Worm (Caenorhabditis elegans): ENCODE results near the gene fkh-4.

The fkh-4 gene

DNA sequence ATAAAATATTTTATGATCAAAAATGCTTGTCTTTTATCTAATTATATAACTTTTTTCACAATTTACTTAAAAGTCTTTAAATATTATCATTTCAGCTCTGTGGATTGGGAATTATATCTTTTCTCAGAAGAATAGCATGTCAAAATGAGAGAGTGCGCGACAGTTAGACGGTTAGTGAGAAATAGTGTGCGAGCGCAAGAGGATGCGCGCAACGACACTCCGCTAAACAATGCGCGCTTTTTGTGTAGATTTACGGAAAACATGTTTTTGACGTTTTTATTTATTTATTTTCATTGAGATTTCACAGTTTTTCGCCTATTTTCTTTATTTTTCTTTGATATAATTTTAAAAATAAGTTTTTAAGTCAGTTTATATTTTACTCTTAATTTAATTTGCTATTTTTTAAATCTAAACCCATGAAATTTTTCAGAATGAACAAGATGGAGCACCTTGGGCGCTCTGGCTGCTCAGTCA is 32.1 kb downstream of the fkh-4 start, which contains the start of gene F02C12.3 (continued):
- TF ChIP-seq fkh-10 (GFP tag; optimal IDR thresholded peaks at IDR 0.05) (no peak), lsy-2 (tag; optimal IDR thresholded peaks at IDR 0.05) (peak; percentile 89 to 91), aly-2 (tag; optimal IDR thresholded peaks at IDR 0.05) (peak; percentile 68), nhr-47 (tag; optimal IDR thresholded peaks at IDR 0.05) (peak; percentile 96), skn-1 (tag; optimal IDR thresholded peaks at IDR 0.05) (peak; percentile 89), ama-1 (optimal IDR thresholded peaks at IDR 0.05) (peak; percentile 9), nhr-90 (tag; optimal IDR thresholded peaks at IDR 0.05; ENCODE audit: poor library complexity) (peak; percentile 95), mdl-1 (tag; optimal IDR thresholded peaks at IDR 0.05) (peak in 1 of 2 experiments; percentile 82), elt-2 (tag; optimal IDR thresholded peaks at IDR 0.05) (peak; percentile 80), mef-2 (tag; optimal IDR thresholded peaks at IDR 0.05) (peak; percentile 81), hlh-17 (GFP tag; optimal IDR thresholded peaks at IDR 0.05; ENCODE audit: borderline replicate concordance) (no peak), unc-62 (GFP tag; optimal IDR thresholded peaks at IDR 0.05) (no peak), grh-1 (GFP tag; IDR thresholded peaks at IDR 0.05) (peak; percentile 98), snpc-4 (tag; optimal IDR thresholded peaks at IDR 0.05) (peak; percentile 73), nhr-85 (tag) (peak; percentile 97), C16A3.4 (tag; optimal IDR thresholded peaks at IDR 0.05) (peak; percentile 79), ceh-63 (GFP tag; optimal IDR thresholded peaks at IDR 0.05) (no peak), dsc-1 (tag; optimal IDR thresholded peaks at IDR 0.05) (peak; percentile 95), lin-13 (GFP tag; optimal IDR thresholded peaks at IDR 0.05) (peak; percentile 78), nhr-71 (tag; optimal IDR thresholded peaks at IDR 0.05) (peak; percentile 97), unc-86 (tag; optimal IDR thresholded peaks at IDR 0.05) (peak; percentile 89), hlh-4 (tag; optimal IDR thresholded peaks at IDR 0.05) (no peak), egl-13 (tag; optimal IDR thresholded peaks at IDR 0.05) (peak; percentile 88), isw-1 (GFP tag; IDR thresholded peaks at IDR 0.05) (peak; percentile 89), nhr-84 (tag; optimal IDR thresholded peaks at IDR 0.05) (no peak), mep-1 (tag; optimal IDR thresholded peaks at IDR 0.05) (peak; percentile 91), pax-3 (tag; optimal IDR thresholded peaks at IDR 0.05) (peak; percentile 60), efl-1 (optimal IDR thresholded peaks at IDR 0.05) (peak; percentile 83 to 91), efl-1 (GFP tag; optimal IDR thresholded peaks at IDR 0.05 in 1 of 2) (peak; percentile 65 to 97), fkh-8 (tag; optimal IDR thresholded peaks at IDR 0.05) (peak; percentile 79), ztf-11 (tag; optimal IDR thresholded peaks at IDR 0.05) (peak in 1 of 2 experiments; percentile 75), swsn-7 (tag; optimal IDR thresholded peaks at IDR 0.05) (peak; percentile 96), fos-1 (tag; optimal IDR thresholded peaks at IDR 0.05) (peak; percentile 83), zip-4 (GFP tag; optimal IDR thresholded peaks at IDR 0.05) (peak; percentile 72), ztf-4 (tag; optimal IDR thresholded peaks at IDR 0.05) (peak; percentile 60), ceh-8 (GFP tag; optimal IDR thresholded peaks at IDR 0.05) (peak; percentile 22), sox-4 (tag; optimal IDR thresholded peaks at IDR 0.05) (peak; percentile 73), fkh-4 (tag; optimal IDR thresholded peaks at IDR 0.05; ENCODE audit: borderline replicate concordance) (peak; percentile 3), nhr-11 (tag; optimal IDR thresholded peaks at IDR 0.05) (peak; percentile 73), ces-1 (GFP tag; optimal IDR thresholded peaks at IDR 0.05) (no peak), snu-23 (GFP tag; optimal IDR thresholded peaks at IDR 0.05) (peak; percentile 97), irx-1 (tag; optimal IDR thresholded peaks at IDR 0.05) (peak; percentile 88), F16B12.6 (tag; optimal IDR thresholded peaks at IDR 0.05) (peak; percentile 35), nhr-76 (tag; optimal IDR thresholded peaks at IDR 0.05) (no peak), alr-1 (tag; optimal IDR thresholded peaks at IDR 0.05; ENCODE audit: borderline replicate concordance) (no peak), unc-30 (tag; optimal IDR thresholded peaks at IDR 0.05) (no peak), nhr-12 (tag; optimal IDR thresholded peaks at IDR 0.05) (no peak), ceh-82 (tag; optimal IDR thresholded peaks at IDR 0.05) (peak; percentile 79 to 93 (median 83)), pag-3 (tag; optimal IDR thresholded peaks at IDR 0.05; ENCODE audit: borderline replicate concordance, insufficient read depth) (peak; percentile 16), xbp-1 (tag; optimal IDR thresholded peaks at IDR 0.05) (peak; percentile 93), aha-1 (tag; optimal IDR thresholded peaks at IDR 0.05) (no peak), nhr-237 (tag; optimal IDR thresholded peaks at IDR 0.05) (peak; percentile 66), ceh-90 (tag; optimal IDR thresholded peaks at IDR 0.05) (peak; percentile 26)
